Worm (Caenorhabditis elegans) whole organism, L4/young adult: Measurements from ENCODE around the gene clec-247.

Source experiments
- dao-5 ChIP-seq: sonication (generic microtip); optimal IDR thresholded peaks from 2 replicates; lab custom pipeline; 2016; ENCODE audit warnings: missing genotype, missing genetic modification characterization, moderate library complexity, missing compliant biosample characterization
- him-1 ChIP-seq: sonication (generic microtip); optimal IDR thresholded peaks from 2 replicates; lab custom pipeline; 2016; ENCODE audit warnings: missing genotype, missing genetic modification reagents, missing genetic modification characterization, missing compliant biosample characterization

- no peak for TF ChIP-seq him-1 (tag; lab: Kevin White, UChicago)
- TF ChIP-seq dao-5 (tag; lab: Kevin White, UChicago) = no peak
Measured at ce11 chrV:18280778-18281177, 1.9 kb upstream of the clec-247 start, which contains the start of gene Y51A2A.16.
